Worm (Caenorhabditis elegans) whole organism, L4 larva: Measurements from ENCODE around the gene wrk-1.
A peak's percentile ranks its signal among the peaks of the same experiment; 100 is the strongest.

ENCODE experiments used
- F10B5.3 ChIP-seq: sonication (generic microtip); optimal IDR thresholded peaks from 2 replicates; lab custom pipeline; 2016; ENCODE audit warnings: mild to moderate bottlenecking, missing genetic modification characterization, missing compliant biosample characterization
- F37D6.2 ChIP-seq: sonication (generic microtip); optimal IDR thresholded peaks from 2 replicates; lab custom pipeline; 2016; ENCODE audit warnings: mild to moderate bottlenecking, missing genetic modification characterization, missing compliant biosample characterization
- Y5F2A.4 ChIP-seq: fragments of 200-800 bp; sonication (Bioruptor generic); optimal IDR thresholded peaks from 2 replicates; lab custom pipeline; 2018; ENCODE audit warnings: mild to moderate bottlenecking, missing genetic modification characterization, missing compliant biosample characterization
- aly-2 ChIP-seq: sonication (generic microtip); optimal IDR thresholded peaks from 2 replicates; lab custom pipeline; 2018; ENCODE audit warnings: missing biosample characterization, missing genetic modification characterization
- ceh-32 ChIP-seq: sonication (generic microtip); optimal IDR thresholded peaks from 2 replicates; lab custom pipeline; 2016; ENCODE audit warnings: mild to moderate bottlenecking, missing genetic modification characterization, missing compliant biosample characterization; ENCODE audit not compliant: poor library complexity
- ceh-44 ChIP-seq: fragments of 200-800 bp; sonication (Bioruptor generic); IDR thresholded peaks from 2 replicates; pipeline ENCODE4 v1.3.6; 2022; ENCODE audit warnings: missing genetic modification reagents, missing genetic modification characterization, missing compliant biosample characterization
- ces-1 ChIP-seq: fragments of 150-350 bp; sonication (generic microtip); optimal IDR thresholded peaks from 4 replicates; lab custom pipeline; 2014; ENCODE audit warnings: missing biosample characterization, missing genetic modification reagents, missing genetic modification characterization
- cey-2 ChIP-seq: sonication (generic microtip); optimal IDR thresholded peaks from 3 replicates; lab custom pipeline; 2017; ENCODE audit warnings: missing genetic modification characterization, mild to moderate bottlenecking, missing compliant biosample characterization, antibody characterized with exemption, borderline replicate concordance; ENCODE audit not compliant: insufficient read depth
- ctbp-1 ChIP-seq: fragments of 200-800 bp; sonication (Bioruptor generic); IDR thresholded peaks from 2 replicates; pipeline ENCODE4 v1.3.6; 2022; ENCODE audit warnings: missing genetic modification reagents, missing genetic modification characterization, missing compliant biosample characterization
- daf-12 ChIP-seq: fragments of 150-350 bp; optimal IDR thresholded peaks from 2 replicates; lab custom pipeline; 2014; ENCODE audit warnings: missing biosample characterization, missing genetic modification reagents, missing genetic modification characterization
- daf-16 ChIP-seq, 3 experiments: sonication (generic microtip); optimal IDR thresholded peaks; 2 replicates each; lab custom pipeline; 2016 to 2017; ENCODE audit warnings: missing genetic modification characterization in 3 of 3, missing genetic modification reagents in 3 of 3, mild to moderate bottlenecking in 2 of 3, missing compliant biosample characterization in 2 of 3, missing biosample characterization in 1 of 3, moderate library complexity in 1 of 3
- daf-19 ChIP-seq: fragments of 200-800 bp; sonication (Bioruptor generic); conservative IDR thresholded peaks from 2 replicates; pipeline ENCODE4 v1.3.6; 2022; ENCODE audit warnings: missing genetic modification characterization, missing compliant biosample characterization
- daf-8 ChIP-seq: fragments of 200-800 bp; sonication (Bioruptor generic); IDR thresholded peaks from 2 replicates; pipeline ENCODE4 v1.3.6; 2022; ENCODE audit warnings: missing genetic modification characterization, missing compliant biosample characterization
- dmd-6 ChIP-seq: fragments of 200-800 bp; sonication (Bioruptor generic); IDR thresholded peaks from 2 replicates; pipeline ENCODE4 v1.3.6; 2022; ENCODE audit warnings: missing genetic modification reagents, missing genetic modification characterization, missing compliant biosample characterization
- dve-1 ChIP-seq: sonication (generic microtip); optimal IDR thresholded peaks from 2 replicates; lab custom pipeline; 2017; ENCODE audit warnings: antibody characterized with exemption, mild to moderate bottlenecking, missing genetic modification characterization, missing compliant biosample characterization; ENCODE audit not compliant: insufficient read depth
- egl-27 ChIP-seq: sonication (generic microtip); optimal IDR thresholded peaks from 3 replicates; lab custom pipeline; 2017; ENCODE audit warnings: missing biosample characterization, missing genetic modification reagents, missing genetic modification characterization
- hlh-11 ChIP-seq: fragments of 200-800 bp; sonication (Bioruptor generic); optimal IDR thresholded peaks from 2 replicates; lab custom pipeline; 2018; ENCODE audit warnings: mild to moderate bottlenecking, missing genetic modification characterization, missing compliant biosample characterization
- hlh-30 ChIP-seq: sonication (generic microtip); optimal IDR thresholded peaks from 2 replicates; lab custom pipeline; 2017; ENCODE audit warnings: antibody characterized with exemption, mild to moderate bottlenecking, missing genetic modification characterization, missing compliant biosample characterization; ENCODE audit not compliant: insufficient read depth
- hmg-1.1 ChIP-seq: fragments of 200-800 bp; sonication (Bioruptor generic); IDR thresholded peaks from 2 replicates; pipeline ENCODE4 v1.3.6; 2022; ENCODE audit warnings: missing genetic modification reagents, missing genetic modification characterization, missing compliant biosample characterization
- lim-7 ChIP-seq: fragments of 200-800 bp; sonication (Bioruptor generic); IDR thresholded peaks from 2 replicates; pipeline ENCODE4 v1.3.6; 2022; ENCODE audit warnings: missing genetic modification characterization, missing compliant biosample characterization
- lin-1 ChIP-seq: fragments of 200-800 bp; sonication (Bioruptor generic); IDR thresholded peaks from 2 replicates; pipeline ENCODE4 v1.3.6; 2022; ENCODE audit warnings: missing genetic modification reagents, missing genetic modification characterization, missing compliant biosample characterization
- lin-38 ChIP-seq: fragments of 200-800 bp; sonication (Bioruptor generic); IDR thresholded peaks from 2 replicates; pipeline ENCODE4 v1.3.6; 2022; ENCODE audit warnings: missing genetic modification reagents, missing genetic modification characterization, missing compliant biosample characterization
- lin-39 ChIP-seq: fragments of 150-350 bp; optimal IDR thresholded peaks from 2 replicates; lab custom pipeline; 2014; ENCODE audit warnings: missing biosample characterization, missing genetic modification reagents, missing genetic modification characterization
- lsy-2 ChIP-seq, 2 experiments: fragments of 150-350 bp in 1 of 2; sonication (generic microtip) in 1 of 2; optimal IDR thresholded peaks; 2 replicates each; lab custom pipeline; 2014 to 2017; ENCODE audit warnings: missing biosample characterization in 2 of 2, missing genetic modification characterization in 2 of 2
- mes-2 ChIP-seq: sonication (generic microtip); optimal IDR thresholded peaks from 2 replicates; lab custom pipeline; 2016; ENCODE audit warnings: missing genotype, mild to moderate bottlenecking, missing genetic modification characterization, missing compliant biosample characterization; ENCODE audit not compliant: poor library complexity, severe bottlenecking
- mxl-2 ChIP-seq: fragments of 200-800 bp; sonication (Bioruptor generic); conservative IDR thresholded peaks from 2 replicates; pipeline ENCODE4 v1.3.6; 2022; ENCODE audit warnings: missing genetic modification reagents, missing genetic modification characterization, missing compliant biosample characterization
- nhr-10 ChIP-seq: fragments of 150-350 bp; optimal IDR thresholded peaks from 2 replicates; lab custom pipeline; 2014; ENCODE audit warnings: missing biosample characterization, missing genetic modification characterization
- nhr-11 ChIP-seq: fragments of 150-350 bp; optimal IDR thresholded peaks from 2 replicates; lab custom pipeline; 2014; ENCODE audit warnings: missing biosample characterization, missing genetic modification characterization
- nhr-28 ChIP-seq: fragments of 150-350 bp; optimal IDR thresholded peaks from 2 replicates; lab custom pipeline; 2014; ENCODE audit warnings: missing biosample characterization, missing genetic modification characterization
- nhr-41 ChIP-seq: fragments of 200-800 bp; sonication (Bioruptor generic); IDR thresholded peaks from 2 replicates; pipeline ENCODE4 v1.3.6; 2022; ENCODE audit warnings: missing genetic modification reagents, missing genetic modification characterization, missing compliant biosample characterization
- nhr-42 ChIP-seq: fragments of 200-800 bp; sonication (Bioruptor generic); IDR thresholded peaks from 2 replicates; pipeline ENCODE4 v1.3.6; 2022; ENCODE audit warnings: missing genetic modification characterization, missing compliant biosample characterization
- nhr-6 ChIP-seq: fragments of 150-350 bp; optimal IDR thresholded peaks from 2 replicates; lab custom pipeline; 2014; ENCODE audit warnings: missing biosample characterization, missing genetic modification characterization
- pqm-1 ChIP-seq: sonication (generic microtip); optimal IDR thresholded peaks from 2 replicates; lab custom pipeline; 2017; ENCODE audit warnings: missing biosample characterization, missing genetic modification characterization
- sdz-12 ChIP-seq: fragments of 200-800 bp; sonication (Bioruptor generic); optimal IDR thresholded peaks from 2 replicates; lab custom pipeline; 2018; ENCODE audit warnings: mild to moderate bottlenecking, missing genetic modification characterization, missing compliant biosample characterization
- set-16 ChIP-seq: fragments of 200-800 bp; sonication (Bioruptor generic); IDR thresholded peaks from 2 replicates; pipeline ENCODE4 v1.3.6; 2022; ENCODE audit warnings: missing genetic modification reagents, missing genetic modification characterization, missing compliant biosample characterization
- skn-1 ChIP-seq: fragments of 150-350 bp; optimal IDR thresholded peaks from 2 replicates; lab custom pipeline; 2014; ENCODE audit warnings: missing biosample characterization, missing genetic modification characterization
- snpc-1.2 ChIP-seq: fragments of 200-800 bp; sonication (Bioruptor generic); IDR thresholded peaks from 2 replicates; pipeline ENCODE4 v1.3.6; 2022; ENCODE audit warnings: missing genetic modification reagents, missing genetic modification characterization, missing compliant biosample characterization
- snpc-4 ChIP-seq: fragments of 150-350 bp; optimal IDR thresholded peaks from 2 replicates; lab custom pipeline; 2014; ENCODE audit warnings: missing biosample characterization, missing genetic modification characterization
- spr-1 ChIP-seq: sonication (generic microtip); optimal IDR thresholded peaks from 2 replicates; lab custom pipeline; 2016; ENCODE audit warnings: mild to moderate bottlenecking, missing genetic modification characterization, missing compliant biosample characterization
- unc-130 ChIP-seq: sonication (generic microtip); optimal IDR thresholded peaks from 2 replicates; lab custom pipeline; 2016; ENCODE audit warnings: missing genetic modification reagents, missing genetic modification characterization, missing compliant biosample characterization
- unc-62 ChIP-seq, 3 experiments: fragments of 150-350 bp in 1 of 3; sonication (generic microtip); optimal IDR thresholded peaks in 2 of 3; peaks in 1 of 3; 1 replicate in 1 of 3; 2 replicates in 2 of 3; lab custom pipeline; 2014 to 2017; ENCODE audit warnings: missing biosample characterization in 3 of 3, missing genetic modification characterization in 3 of 3, missing genetic modification reagents in 3 of 3, missing genotype in 1 of 3
- vab-7 ChIP-seq: fragments of 200-800 bp; sonication (Bioruptor generic); IDR thresholded peaks from 2 replicates; pipeline ENCODE4 v1.3.6; 2022; ENCODE audit warnings: missing genetic modification reagents, missing genetic modification characterization, missing compliant biosample characterization
- zag-1 ChIP-seq: fragments of 150-350 bp; optimal IDR thresholded peaks from 2 replicates; lab custom pipeline; 2014; ENCODE audit warnings: missing biosample characterization, missing genetic modification characterization
- zfp-3 ChIP-seq: fragments of 200-800 bp; sonication (Bioruptor generic); conservative IDR thresholded peaks from 2 replicates; pipeline ENCODE4 v1.3.6; 2022; ENCODE audit warnings: missing genetic modification reagents, missing genetic modification characterization, missing compliant biosample characterization
- zip-11 ChIP-seq: fragments of 200-800 bp; sonication (Bioruptor generic); IDR thresholded peaks from 2 replicates; pipeline ENCODE4 v1.3.6; 2022; ENCODE audit warnings: missing genetic modification characterization, missing compliant biosample characterization

Gene wrk-1

DNA sequence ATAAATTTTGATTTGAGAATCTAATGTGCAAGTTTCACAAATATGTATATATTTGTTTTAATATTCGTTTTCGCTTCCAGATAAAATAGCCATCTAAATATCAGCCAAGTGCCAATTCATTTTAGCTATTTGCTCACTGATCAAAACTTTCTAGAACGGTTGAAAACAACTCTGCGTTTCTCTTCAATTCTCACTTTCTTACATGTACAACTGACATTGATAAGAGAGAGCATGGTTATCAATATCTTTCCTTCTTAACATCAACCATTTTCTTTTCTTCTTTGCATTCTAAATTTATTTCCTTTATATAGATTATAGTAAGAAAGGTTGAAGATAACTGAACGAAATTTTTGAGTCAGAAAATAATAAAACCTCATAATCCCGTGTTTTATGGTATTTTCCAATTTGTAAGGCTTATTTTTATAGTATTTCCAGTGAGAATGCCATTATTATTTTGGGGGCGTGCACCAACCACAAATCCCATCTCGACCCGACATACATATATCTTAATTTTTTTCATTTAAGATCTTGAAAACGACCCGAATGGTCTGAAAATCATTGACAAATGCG is 36.0 kb upstream of the wrk-1 start, which contains the start of gene F08F1.3:
TSS of gene F08F1.3 (plus strand) at position 520 of the 570 bp plus-strand sequence.
- no peak for TF ChIP-seq nhr-6 (tag; lab: Kevin White, UChicago)
- TF ChIP-seq zip-11 (GFP tag; lab: Robert Waterston, UW), result no peak
- TF ChIP-seq sdz-12 (GFP tag; lab: Kevin White, UChicago), result no peak
- no peak for TF ChIP-seq hmg-1.1
- TF ChIP-seq nhr-42, result no peak
- no peak for TF ChIP-seq skn-1
- no peak for TF ChIP-seq zfp-3 (GFP tag; lab: Robert Waterston, UW)
- peak; percentile 21 for TF ChIP-seq hlh-11 (tag; lab: Kevin White, UChicago)
- no peak for TF ChIP-seq mxl-2 (GFP tag; lab: Robert Waterston, UW)
- TF ChIP-seq lin-1, result no peak
- TF ChIP-seq F10B5.3, result no peak
- peak; percentile 52 for TF ChIP-seq nhr-28
- TF ChIP-seq daf-16 (GFP tag; optimal IDR thresholded peaks at IDR 0.05; lab: Kevin White, UChicago), result no peak
- peak; percentile 83 for TF ChIP-seq daf-16 (tag; optimal IDR thresholded peaks at IDR 0.05; lab: Kevin White, UChicago)
- TF ChIP-seq lin-39 (tag; lab: Kevin White, UChicago), result no peak
- no peak for TF ChIP-seq cey-2 (tag; lab: Kevin White, UChicago)
- no peak for TF ChIP-seq ceh-32 (tag; lab: Kevin White, UChicago)
- TF ChIP-seq egl-27 (tag; lab: Kevin White, UChicago), result no peak
- TF ChIP-seq hlh-30 (tag; lab: Kevin White, UChicago), result no peak
- no peak for TF ChIP-seq Y5F2A.4
- TF ChIP-seq F37D6.2 (tag; lab: Kevin White, UChicago), result no peak
- no peak for TF ChIP-seq set-16 (GFP tag; lab: Robert Waterston, UW)
- TF ChIP-seq nhr-10 (tag; lab: Kevin White, UChicago), result no peak
- TF ChIP-seq unc-130 (GFP tag; lab: Kevin White, UChicago), result no peak
- TF ChIP-seq nhr-11 (tag; lab: Kevin White, UChicago), result no peak
- no peak for TF ChIP-seq spr-1 (tag; lab: Kevin White, UChicago)
- no peak for TF ChIP-seq snpc-4
- no peak for TF ChIP-seq daf-19 (GFP tag; lab: Robert Waterston, UW)
- no peak for TF ChIP-seq mes-2 (tag; lab: Kevin White, UChicago)
- TF ChIP-seq dmd-6 (GFP tag; lab: Robert Waterston, UW), result peak; percentile 29; the same call in 1 of the 2 replicates
- TF ChIP-seq daf-12 (tag; lab: Kevin White, UChicago), result no peak
- TF ChIP-seq unc-62 (GFP tag; optimal IDR thresholded peaks at IDR 0.05 in 1 of 2; lab: Kevin White, UChicago), result no peak
- no peak for TF ChIP-seq unc-62 (tag; optimal IDR thresholded peaks at IDR 0.05; lab: Kevin White, UChicago)
- TF ChIP-seq pqm-1 (tag; lab: Kevin White, UChicago), result peak; percentile 80
- TF ChIP-seq ceh-44 (GFP tag; lab: Robert Waterston, UW), result no peak
- no peak for TF ChIP-seq lim-7
- TF ChIP-seq lsy-2 (tag; optimal IDR thresholded peaks at IDR 0.05; lab: Kevin White, UChicago), result no peak
- no peak for TF ChIP-seq snpc-1.2 (GFP tag; lab: Robert Waterston, UW)
- TF ChIP-seq daf-8, result no peak
- no peak for TF ChIP-seq lin-38 (GFP tag; lab: Robert Waterston, UW)
- TF ChIP-seq aly-2, result no peak
- TF ChIP-seq ces-1 (GFP tag; lab: Kevin White, UChicago), result no peak
- no peak for TF ChIP-seq nhr-41 (GFP tag; lab: Robert Waterston, UW)
- no peak for TF ChIP-seq zag-1 (tag; lab: Kevin White, UChicago)
- peak; percentile 78 for TF ChIP-seq dve-1
- TF ChIP-seq ctbp-1 (GFP tag; lab: Robert Waterston, UW), result no peak
- no peak for TF ChIP-seq vab-7
- TF ChIP-seq, all 104 proteins: peak for 6
